Worm (Caenorhabditis elegans) whole organism, young adult: ENCODE results near the gene C05C8.1.

Experiments
- hlh-26 ChIP-seq: fragments of 200-800 bp; sonication (Bioruptor generic); conservative IDR thresholded peaks from 2 replicates; pipeline ENCODE4 v1.3.6; 2022; ENCODE audit warnings: missing genetic modification reagents, missing genetic modification characterization, missing compliant biosample characterization
- madf-8 ChIP-seq: fragments of 200-800 bp; sonication (Bioruptor generic); conservative IDR thresholded peaks from 2 replicates; pipeline ENCODE4 v1.3.6; 2022; ENCODE audit warnings: missing genetic modification reagents, missing genetic modification characterization, missing compliant biosample characterization
- snpc-4 ChIP-seq, 5 experiments: fragments of 150-350 bp in 1 of 5; sonication (generic microtip) in 4 of 5; optimal IDR thresholded peaks; 2 replicates each; lab custom pipeline; 2014 to 2018; ENCODE audit warnings: missing genetic modification characterization in 5 of 5, missing biosample characterization in 3 of 5, antibody characterized with exemption in 2 of 5, mild to moderate bottlenecking in 2 of 5, missing compliant biosample characterization in 2 of 5, missing genotype in 2 of 5, moderate library complexity in 2 of 5, missing genetic modification reagents in 1 of 5
- tlf-1 ChIP-seq: fragments of 200-800 bp; sonication (Bioruptor generic); optimal IDR thresholded peaks from 2 replicates; lab custom pipeline; 2018; ENCODE audit warnings: mild to moderate bottlenecking, missing genetic modification characterization, missing compliant biosample characterization

DNA sequence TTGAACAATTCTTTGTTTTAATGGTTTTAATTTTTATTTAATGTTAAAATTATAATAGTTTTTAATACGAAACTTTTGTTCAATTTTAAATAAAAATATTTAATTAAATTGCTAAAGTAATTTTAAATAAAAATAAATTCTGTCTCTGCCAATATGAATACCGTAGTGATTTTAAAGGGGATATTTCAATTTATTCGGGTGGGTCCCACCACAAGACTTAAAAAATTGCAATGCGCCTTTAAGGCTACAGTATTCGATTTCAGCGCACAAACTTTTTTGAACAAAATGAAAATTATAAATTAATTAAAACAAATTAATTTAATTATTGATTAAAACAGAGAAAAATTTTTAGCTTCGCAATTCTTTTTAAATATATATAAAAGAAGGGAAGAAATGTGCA is 40.5 kb upstream of the C05C8.1 start:
- no peak for TF ChIP-seq tlf-1
- peak; percentile 75 for TF ChIP-seq madf-8
- no peak for TF ChIP-seq snpc-4 (GFP tag; optimal IDR thresholded peaks at IDR 0.05; lab: Kevin White, UChicago)
- TF ChIP-seq snpc-4 (tag; optimal IDR thresholded peaks at IDR 0.05; lab: Kevin White, UChicago), result no peak
- no peak for TF ChIP-seq hlh-26 (GFP tag; lab: Robert Waterston, UW)
